Fruit fly (Drosophila melanogaster): ENCODE data around the gene tefu.
A peak's percentile ranks its signal among the peaks of the same experiment; 100 is the strongest.

The tefu gene

dm6 chr3R:15196134-15197034, 45.7 kb downstream of the tefu start, which contains the start of the genes Kpc1 and CG42542 (continued):
- TF ChIP-seq en (GFP tag; optimal IDR thresholded peaks at IDR 0.05) (peak; percentile 25), CG13424 (tag; optimal IDR thresholded peaks at IDR 0.05) (peak; percentile 74), Lhr (GFP tag; optimal IDR thresholded peaks at IDR 0.05) (peak; percentile 56), NFAT (GFP tag; IDR thresholded peaks at IDR 0.05) (peak; percentile 87), maf-S (GFP tag; optimal IDR thresholded peaks at IDR 0.05) (peak; percentile 63), ems (GFP tag; optimal IDR thresholded peaks at IDR 0.05) (peak; percentile 80), rib (GFP tag; IDR thresholded peaks at IDR 0.05) (no peak), Gsc (GFP tag; IDR thresholded peaks at IDR 0.05) (no peak), psq (GFP tag; optimal IDR thresholded peaks at IDR 0.05) (peak; percentile 50), seq (GFP tag; IDR thresholded peaks at IDR 0.05) (no peak), ro (GFP tag; IDR thresholded peaks at IDR 0.05) (no peak), ara (GFP tag; IDR thresholded peaks at IDR 0.05) (peak; percentile 58; the same call in 1 of the 2 replicates), CG18599 (GFP tag; optimal IDR thresholded peaks at IDR 0.05) (peak; percentile 69), Six4 (GFP tag; optimal IDR thresholded peaks at IDR 0.05) (peak; percentile 49), CG4707 (GFP tag; optimal IDR thresholded peaks at IDR 0.05) (peak; percentile 50), CG43689 (GFP tag; IDR thresholded peaks at IDR 0.05) (no peak), CG3847 (GFP tag; IDR thresholded peaks at IDR 0.05) (peak; percentile 79), corto (GFP tag; optimal IDR thresholded peaks at IDR 0.05) (peak; percentile 35), CG9817 (tag; optimal IDR thresholded peaks at IDR 0.05) (peak; percentile 47), tx (GFP tag; optimal IDR thresholded peaks at IDR 0.05) (peak; percentile 60), stwl (tag; optimal IDR thresholded peaks at IDR 0.05) (peak; percentile 87), Bgb (GFP tag; IDR thresholded peaks at IDR 0.05; ENCODE audit: partially characterized antibody) (peak; percentile 84), CG6765 (GFP tag; optimal IDR thresholded peaks at IDR 0.05) (peak; percentile 13), TFAM (GFP tag; optimal IDR thresholded peaks at IDR 0.05) (no peak), CG17328 (GFP tag; IDR thresholded peaks at IDR 0.05) (peak; percentile 19; the same call in 1 of the 2 replicates), ftz-f1 (GFP tag; optimal IDR thresholded peaks at IDR 0.05) (peak; percentile 94), sr (GFP tag; IDR thresholded peaks at IDR 0.05) (peak; percentile 48; the same call in 1 of the 3 replicates), CG1832 (GFP tag; optimal IDR thresholded peaks at IDR 0.05) (peak; percentile 67), D19A (tag; optimal IDR thresholded peaks at IDR 0.05) (no peak), CG7745 (tag; optimal IDR thresholded peaks at IDR 0.05) (no peak), CG6254 (GFP tag; optimal IDR thresholded peaks at IDR 0.05) (no peak), danr (GFP tag; IDR thresholded peaks at IDR 0.05) (peak; percentile 39; the same call in 1 of the 2 replicates), Nf-YC (tag; optimal IDR thresholded peaks at IDR 0.05) (no peak), Kr (GFP tag; optimal IDR thresholded peaks at IDR 0.05) (peak; percentile 11), her (GFP tag; optimal IDR thresholded peaks at IDR 0.05) (peak; percentile 76), Usf (GFP tag; optimal IDR thresholded peaks at IDR 0.05) (peak; percentile 31), ssp (GFP tag; IDR thresholded peaks at IDR 0.05) (no peak), bsh (GFP tag; optimal IDR thresholded peaks at IDR 0.05) (peak in 1 of 2 experiments; percentile 60), nau (GFP tag; optimal IDR thresholded peaks at IDR 0.05) (no peak), gem (tag; optimal IDR thresholded peaks at IDR 0.05) (no peak), sob (GFP tag; IDR thresholded peaks at IDR 0.05) (peak; percentile 87), Mes4 (GFP tag; optimal IDR thresholded peaks at IDR 0.05) (peak; percentile 10), trem (tag; optimal IDR thresholded peaks at IDR 0.05) (peak; percentile 51), eyg (GFP tag; optimal IDR thresholded peaks at IDR 0.05) (peak; percentile 24), dati (GFP tag; IDR thresholded peaks at IDR 0.05) (no peak), Lim3 (GFP tag; IDR thresholded peaks at IDR 0.05) (no peak), hb (GFP tag; IDR thresholded peaks at IDR 0.05; ENCODE audit: partially characterized antibody) (peak; percentile 82; the same call in 2 of the 3 replicates), zen2 (GFP tag; IDR thresholded peaks at IDR 0.05; ENCODE audit: partially characterized antibody) (peak; percentile 90), Rx (GFP tag; IDR thresholded peaks at IDR 0.05) (peak; percentile 47; the same call in 1 of the 2 replicates)

All from whole organism, embryonic.